Fruit fly (Drosophila melanogaster): Measurements from ENCODE around the gene Rheb.
A peak's percentile ranks its signal among the peaks of the same experiment; 100 is the strongest.

The Rheb gene

DNA sequence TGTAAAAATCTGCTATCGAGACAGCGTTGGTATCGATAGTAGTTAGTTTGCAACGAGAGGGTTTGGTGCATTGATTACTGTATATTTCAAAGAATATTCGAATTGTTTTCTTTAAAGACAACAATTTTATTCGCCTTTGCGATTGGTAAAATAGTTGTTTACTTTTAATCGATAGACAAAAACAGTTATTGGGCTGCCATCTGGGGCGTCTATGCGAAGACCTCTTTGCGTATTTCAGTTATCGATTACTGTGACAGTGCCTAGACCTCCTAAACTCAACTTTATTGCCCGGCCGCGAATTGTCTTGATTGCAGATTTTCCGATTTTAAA, 44.4 kb downstream of the Rheb start, which contains the start of gene Atu (continued):
- TF ChIP-seq vnd (GFP tag; IDR thresholded peaks at IDR 0.05; ENCODE audit: partially characterized antibody) (peak; percentile 86), CG9817 (tag; optimal IDR thresholded peaks at IDR 0.05) (peak; percentile 25), Sry-δ (GFP tag; optimal IDR thresholded peaks at IDR 0.05) (peak; percentile 96), Xbp1 (GFP tag; optimal IDR thresholded peaks at IDR 0.05) (peak; percentile 47), HLHmδ (GFP tag; optimal IDR thresholded peaks at IDR 0.05) (no peak), pho (GFP tag; optimal IDR thresholded peaks at IDR 0.05) (peak; percentile 38), Abd-B (GFP tag; optimal IDR thresholded peaks at IDR 0.05) (peak; percentile 73), CG17361 (GFP tag; IDR thresholded peaks at IDR 0.05) (peak; percentile 58; the same call in 2 of the 3 replicates), inv (GFP tag; IDR thresholded peaks at IDR 0.05; ENCODE audit: partially characterized antibody) (peak; percentile 90), CG2120 (GFP tag; optimal IDR thresholded peaks at IDR 0.05) (peak; percentile 72), Max (GFP tag; optimal IDR thresholded peaks at IDR 0.05) (peak; percentile 3), Blimp-1 (GFP tag; optimal IDR thresholded peaks at IDR 0.05) (no peak), nau (GFP tag; optimal IDR thresholded peaks at IDR 0.05) (no peak), CG30431 (GFP tag; optimal IDR thresholded peaks at IDR 0.05) (no peak), row (GFP tag; IDR thresholded peaks at IDR 0.05) (peak; percentile 62), CG34422 (GFP tag; IDR thresholded peaks at IDR 0.05) (peak; percentile 39; the same call in 1 of the 3 replicates), cato (GFP tag; optimal IDR thresholded peaks at IDR 0.05; ENCODE audit: borderline replicate concordance) (peak; percentile 12), Trl (optimal IDR thresholded peaks at IDR 0.05) (no peak), Trl (GFP tag; optimal IDR thresholded peaks at IDR 0.05) (peak; percentile 34), mirr (GFP tag; optimal IDR thresholded peaks at IDR 0.05) (no peak), CoRest (tag; optimal IDR thresholded peaks at IDR 0.05) (peak; percentile 53), pzg (GFP tag; optimal IDR thresholded peaks at IDR 0.05) (peak; percentile 84), CG15601 (tag; optimal IDR thresholded peaks at IDR 0.05) (peak; percentile 28), CG4424 (GFP tag; optimal IDR thresholded peaks at IDR 0.05) (peak; percentile 17), chn (GFP tag; optimal IDR thresholded peaks at IDR 0.05) (peak; percentile 39), CG15696 (tag; optimal IDR thresholded peaks at IDR 0.05) (peak; percentile 12), ken (GFP tag; IDR thresholded peaks at IDR 0.05) (no peak), slbo (GFP tag; IDR thresholded peaks at IDR 0.05) (peak; percentile 49; the same call in 1 of the 2 replicates), CG13424 (tag; optimal IDR thresholded peaks at IDR 0.05) (peak; percentile 39), dati (GFP tag; IDR thresholded peaks at IDR 0.05) (no peak), CG9727 (GFP tag; optimal IDR thresholded peaks at IDR 0.05) (peak; percentile 32), D19A (tag; optimal IDR thresholded peaks at IDR 0.05) (peak; percentile 33), croc (GFP tag; conservative IDR thresholded peaks at IDR 0.05) (no peak), jing (GFP tag; optimal IDR thresholded peaks at IDR 0.05) (no peak), Hr78 (GFP tag; optimal IDR thresholded peaks at IDR 0.05) (peak in 1 of 2 experiments; percentile 22), CG16779 (GFP tag; IDR thresholded peaks at IDR 0.05) (no peak), hbn (GFP tag; IDR thresholded peaks at IDR 0.05; ENCODE audit: partially characterized antibody) (peak; percentile 89), CG17186 (GFP tag; optimal IDR thresholded peaks at IDR 0.05) (peak; percentile 57), fd96Cb (tag; optimal IDR thresholded peaks at IDR 0.05) (no peak), Dp (GFP tag; optimal IDR thresholded peaks at IDR 0.05) (peak; percentile 38), sug (tag; optimal IDR thresholded peaks at IDR 0.05) (peak; percentile 64), CHES-1-like (GFP tag; optimal IDR thresholded peaks at IDR 0.05) (peak; percentile 88), trh (GFP tag; optimal IDR thresholded peaks at IDR 0.05) (no peak), CG17359 (tag; optimal IDR thresholded peaks at IDR 0.05) (peak; percentile 24), CG7556 (GFP tag; optimal IDR thresholded peaks at IDR 0.05) (no peak), tx (GFP tag; optimal IDR thresholded peaks at IDR 0.05) (peak; percentile 12), CG14860 (GFP tag; IDR thresholded peaks at IDR 0.05; ENCODE audit: partially characterized antibody) (peak; percentile 94), CG6813 (GFP tag; optimal IDR thresholded peaks at IDR 0.05) (no peak), zfh2 (GFP tag; optimal IDR thresholded peaks at IDR 0.05) (peak; percentile 38), E2f1 (GFP tag; IDR thresholded peaks at IDR 0.05) (no peak)
